Worm (Caenorhabditis elegans): ENCODE results near the gene mls-1.

- TF ChIP-seq ama-1 (optimal IDR thresholded peaks at IDR 0.05) (no peak), tbx-11 (GFP tag; IDR thresholded peaks at IDR 0.05) (no peak), ceh-13 (GFP tag; optimal IDR thresholded peaks at IDR 0.05) (no peak)
These were observed 18.8 kb downstream of the mls-1 start for ce11 chrIII:7478932-7479331.

Measured in whole organism, early embryonic.